Worm (Caenorhabditis elegans) whole organism, midembryonic: Measurements from ENCODE around the gene lge-1.

Source experiments
- ref-1 ChIP-seq: fragments of 200-800 bp; sonication (Bioruptor generic); conservative IDR thresholded peaks from 2 replicates; pipeline ENCODE4 v1.3.6; 2022; ENCODE audit warnings: missing genetic modification reagents, missing genetic modification characterization, missing compliant biosample characterization
- ztf-23 ChIP-seq: fragments of 200-800 bp; sonication (Bioruptor generic); IDR thresholded peaks from 2 replicates; pipeline ENCODE4 v1.3.6; 2022; ENCODE audit warnings: missing genetic modification reagents, missing genetic modification characterization, missing compliant biosample characterization

DNA sequence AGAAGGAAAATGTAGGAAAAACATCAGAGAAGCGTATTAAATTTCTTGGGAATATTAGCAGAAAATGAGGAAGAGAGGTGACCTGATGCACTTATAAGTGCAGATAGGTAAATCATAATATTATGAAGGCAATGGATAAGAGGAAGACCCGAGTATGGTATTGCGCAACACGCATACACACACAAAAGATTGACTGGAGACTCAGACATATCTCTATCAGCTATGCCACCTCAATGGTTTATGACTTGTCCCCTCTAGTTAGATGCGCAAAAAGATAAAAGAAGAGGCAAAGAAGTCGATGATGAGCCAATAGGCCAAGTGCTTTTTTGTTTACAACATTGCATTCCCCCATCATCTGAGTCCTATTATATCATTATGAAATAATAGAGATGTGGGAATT, 34.3 kb upstream of the lge-1 start:
- TF ChIP-seq ztf-23 (GFP tag; lab: Robert Waterston, UW) (no peak), ref-1 (GFP tag; lab: Robert Waterston, UW) (no peak)
